Fruit fly (Drosophila melanogaster) whole organism, embryonic: ENCODE data around the gene CG8034.

Source experiments
- CG10543 ChIP-seq: fragments of 200-800 bp; sonication (Bioruptor generic); optimal IDR thresholded peaks from 3 replicates; lab custom pipeline; 2017; ENCODE audit warnings: missing biosample characterization, mild to moderate bottlenecking, missing genetic modification characterization, moderate library complexity
- CG11085 ChIP-seq: fragments of 200-800 bp; sonication (Bioruptor generic); IDR thresholded peaks from 2 replicates; pipeline ENCODE4 v1.3.6; 2022; ENCODE audit warnings: missing biosample characterization, missing genetic modification characterization
- CG12104 ChIP-seq: fragments of 200-800 bp; sonication (Bioruptor generic); optimal IDR thresholded peaks from 3 replicates; lab custom pipeline; 2016; ENCODE audit warnings: missing biosample characterization, missing genetic modification characterization
- CG13424 ChIP-seq: fragments of 200-800 bp; sonication (Bioruptor generic); optimal IDR thresholded peaks from 2 replicates; lab custom pipeline; 2019; ENCODE audit warnings: missing biosample characterization, mild to moderate bottlenecking, missing genetic modification characterization, moderate library complexity
- CG18262 ChIP-seq: fragments of 200-800 bp; optimal IDR thresholded peaks from 3 replicates; lab custom pipeline; 2019; ENCODE audit warnings: missing biosample characterization, mild to moderate bottlenecking, missing genetic modification characterization, moderate library complexity
- CG18619 ChIP-seq: fragments of 200-800 bp; sonication (Bioruptor generic); optimal IDR thresholded peaks from 3 replicates; lab custom pipeline; 2017; ENCODE audit warnings: missing biosample characterization, mild to moderate bottlenecking, missing genetic modification characterization
- CG30403 ChIP-seq: fragments of 200-800 bp; sonication (Bioruptor generic); optimal IDR thresholded peaks from 3 replicates; lab custom pipeline; 2016; ENCODE audit warnings: missing biosample characterization, missing genetic modification characterization
- CG31441 ChIP-seq: fragments of 200-800 bp; sonication (Bioruptor generic); IDR thresholded peaks from 2 replicates; pipeline ENCODE4 v1.3.6; 2022; ENCODE audit warnings: missing biosample characterization, missing genetic modification characterization
- CG3281 ChIP-seq: fragments of 200-800 bp; sonication (Bioruptor generic); optimal IDR thresholded peaks from 3 replicates; lab custom pipeline; 2017; ENCODE audit warnings: missing biosample characterization, mild to moderate bottlenecking, missing genetic modification characterization
- CG43689 ChIP-seq: fragments of 200-800 bp; sonication (Bioruptor generic); IDR thresholded peaks from 2 replicates; pipeline ENCODE4 v1.3.6; 2022; ENCODE audit warnings: missing biosample characterization, missing genetic modification characterization
- CG5245 ChIP-seq: fragments of 200-800 bp; sonication (Bioruptor generic); optimal IDR thresholded peaks from 3 replicates; lab custom pipeline; 2016; ENCODE audit warnings: missing biosample characterization, missing genetic modification characterization
- CG6254 ChIP-seq: fragments of 200-800 bp; sonication (Bioruptor generic); optimal IDR thresholded peaks from 3 replicates; lab custom pipeline; 2017; ENCODE audit warnings: mild to moderate bottlenecking, missing biosample characterization, missing genetic modification reagents, missing genetic modification characterization
- CG6272 ChIP-seq: fragments of 200-800 bp; sonication (Bioruptor generic); IDR thresholded peaks from 2 replicates; pipeline ENCODE4 v1.3.6; 2022; ENCODE audit warnings: missing biosample characterization, missing genetic modification characterization
- CG6654 ChIP-seq: fragments of 200-800 bp; sonication (Bioruptor generic); optimal IDR thresholded peaks from 2 replicates; lab custom pipeline; 2017; ENCODE audit warnings: missing biosample characterization, mild to moderate bottlenecking, missing genetic modification characterization
- CG6765 ChIP-seq: fragments of 200-800 bp; sonication (Bioruptor generic); optimal IDR thresholded peaks from 3 replicates; lab custom pipeline; 2017; ENCODE audit warnings: missing biosample characterization, mild to moderate bottlenecking, missing genetic modification characterization
- CG6813 ChIP-seq: fragments of 200-800 bp; sonication (Bioruptor generic); optimal IDR thresholded peaks from 2 replicates; lab custom pipeline; 2017; ENCODE audit warnings: missing biosample characterization, missing genetic modification characterization, mild to moderate bottlenecking, moderate library complexity, missing genetic modification reagents
- CG7271 ChIP-seq: fragments of 200-800 bp; sonication (Bioruptor generic); optimal IDR thresholded peaks from 2 replicates; lab custom pipeline; 2018; ENCODE audit warnings: missing biosample characterization, mild to moderate bottlenecking, missing genetic modification characterization, moderate library complexity
- CG8478 ChIP-seq: fragments of >200 bp; optimal IDR thresholded peaks from 2 replicates; lab custom pipeline; 2018
- CG8944 ChIP-seq: fragments of 200-800 bp; sonication (Bioruptor generic); optimal IDR thresholded peaks from 3 replicates; lab custom pipeline; 2016; ENCODE audit warnings: missing biosample characterization, missing genetic modification characterization
- CG9727 ChIP-seq: fragments of 200-800 bp; sonication (Bioruptor generic); optimal IDR thresholded peaks from 3 replicates; lab custom pipeline; 2017; ENCODE audit warnings: missing biosample characterization, mild to moderate bottlenecking, missing genetic modification characterization
- CG9932 ChIP-seq: fragments of 200-800 bp; sonication (Bioruptor generic); IDR thresholded peaks from 2 replicates; pipeline ENCODE4 v1.3.6; 2022; ENCODE audit warnings: missing biosample characterization, missing genetic modification characterization
- Dek ChIP-seq: fragments of 200-800 bp; sonication (Bioruptor generic); optimal IDR thresholded peaks from 3 replicates; lab custom pipeline; 2019; ENCODE audit warnings: missing biosample characterization, mild to moderate bottlenecking, missing genetic modification characterization, moderate library complexity
- Doc3 ChIP-seq: fragments of 200-800 bp; sonication (Bioruptor generic); IDR thresholded peaks from 3 replicates; pipeline ENCODE4 v1.3.6; 2022; ENCODE audit warnings: missing biosample characterization, missing genetic modification characterization; ENCODE audit not compliant: partially characterized antibody
- Dref ChIP-seq: fragments of 200-800 bp; sonication (Bioruptor generic); IDR thresholded peaks from 2 replicates; pipeline ENCODE4 v1.3.6; 2022; ENCODE audit warnings: missing biosample characterization, missing genetic modification characterization
- Fer1 ChIP-seq: fragments of 200-800 bp; sonication (Bioruptor generic); optimal IDR thresholded peaks from 2 replicates; lab custom pipeline; 2017; ENCODE audit warnings: missing biosample characterization, mild to moderate bottlenecking, missing genetic modification characterization
- Fer2 ChIP-seq: fragments of 200-800 bp; sonication (Bioruptor generic); optimal IDR thresholded peaks from 2 replicates; lab custom pipeline; 2018; ENCODE audit warnings: missing biosample characterization, mild to moderate bottlenecking, missing genetic modification characterization, moderate library complexity
- HHEX ChIP-seq: fragments of 200-800 bp; sonication (Bioruptor generic); optimal IDR thresholded peaks from 3 replicates; lab custom pipeline; 2017; ENCODE audit warnings: missing biosample characterization, mild to moderate bottlenecking, missing genetic modification characterization, missing genetic modification reagents
- HLH54F ChIP-seq: fragments of 200-800 bp; sonication (Bioruptor generic); optimal IDR thresholded peaks from 3 replicates; lab custom pipeline; 2016; ENCODE audit warnings: missing biosample characterization, missing genetic modification characterization
- NC2β ChIP-seq: fragments of 200-800 bp; sonication (Bioruptor generic); optimal IDR thresholded peaks from 2 replicates; lab custom pipeline; 2016; ENCODE audit warnings: missing biosample characterization, missing genetic modification characterization
- Neu2 ChIP-seq: fragments of 200-800 bp; sonication (Bioruptor generic); optimal IDR thresholded peaks from 3 replicates; lab custom pipeline; 2016; ENCODE audit warnings: missing biosample characterization, missing genetic modification characterization, borderline replicate concordance
- Nf-YA ChIP-seq: fragments of 200-800 bp; sonication (Bioruptor generic); IDR thresholded peaks from 2 replicates; pipeline ENCODE4 v1.3.6; 2022; ENCODE audit warnings: missing biosample characterization, missing genetic modification characterization
- Sry-δ ChIP-seq: fragments of 200-800 bp; sonication (Bioruptor generic); optimal IDR thresholded peaks from 2 replicates; lab custom pipeline; 2016; ENCODE audit warnings: missing biosample characterization, missing genetic modification characterization
- al ChIP-seq: fragments of 200-800 bp; sonication (Bioruptor generic); IDR thresholded peaks from 2 replicates; pipeline ENCODE4 v1.3.6; 2022; ENCODE audit warnings: missing biosample characterization, missing genetic modification characterization
- bsh ChIP-seq, 2 experiments: fragments of 200-800 bp; sonication (Bioruptor generic); optimal IDR thresholded peaks; 2 replicates each; lab custom pipeline; 2017 to 2018; ENCODE audit warnings: mild to moderate bottlenecking in 2 of 2, missing biosample characterization in 2 of 2, missing genetic modification characterization in 2 of 2, moderate library complexity in 1 of 2
- chinmo ChIP-seq: fragments of 200-800 bp; sonication (Bioruptor generic); IDR thresholded peaks from 4 replicates; pipeline ENCODE4 v1.3.6; 2022; ENCODE audit warnings: missing biosample characterization, missing genetic modification characterization; ENCODE audit not compliant: partially characterized antibody
- croc ChIP-seq: fragments of 200-800 bp; sonication (Bioruptor generic); conservative IDR thresholded peaks from 3 replicates; pipeline ENCODE4 v1.3.6; 2022; ENCODE audit warnings: missing biosample characterization, missing genetic modification characterization
- disco-r ChIP-seq: fragments of 200-800 bp; sonication (Bioruptor generic); optimal IDR thresholded peaks from 2 replicates; lab custom pipeline; 2016; ENCODE audit warnings: missing biosample characterization, missing genetic modification characterization
- dysf ChIP-seq: fragments of 200-800 bp; sonication (Bioruptor generic); IDR thresholded peaks from 3 replicates; pipeline ENCODE4 v1.3.6; 2022; ENCODE audit warnings: missing biosample characterization, missing genetic modification characterization
- gcm2 ChIP-seq: fragments of 200-800 bp; sonication (Bioruptor generic); optimal IDR thresholded peaks from 2 replicates; lab custom pipeline; 2016; ENCODE audit warnings: missing biosample characterization, missing genetic modification characterization
- grau ChIP-seq: fragments of 200-800 bp; optimal IDR thresholded peaks from 3 replicates; lab custom pipeline; 2019; ENCODE audit warnings: missing biosample characterization, mild to moderate bottlenecking, missing genetic modification characterization, moderate library complexity
- grn ChIP-seq: fragments of 200-800 bp; sonication (Bioruptor generic); optimal IDR thresholded peaks from 3 replicates; lab custom pipeline; 2017; ENCODE audit warnings: missing biosample characterization, missing genetic modification characterization
- hth ChIP-seq: fragments of >200 bp; optimal IDR thresholded peaks from 2 replicates; lab custom pipeline; 2017; ENCODE audit warnings: inconsistent platforms
- ind ChIP-seq: fragments of 200-800 bp; sonication (Bioruptor generic); optimal IDR thresholded peaks from 3 replicates; lab custom pipeline; 2016; ENCODE audit warnings: missing biosample characterization, missing genetic modification characterization
- jigr1 ChIP-seq: fragments of 200-800 bp; sonication (Bioruptor generic); IDR thresholded peaks from 3 replicates; pipeline ENCODE4 v1.3.6; 2022; ENCODE audit warnings: missing biosample characterization, missing genetic modification characterization
- lab ChIP-seq: fragments of 200-800 bp; sonication (Bioruptor generic); optimal IDR thresholded peaks from 3 replicates; lab custom pipeline; 2017; ENCODE audit warnings: missing biosample characterization, missing genetic modification characterization, mild to moderate bottlenecking, moderate library complexity, missing genetic modification reagents
- maf-S ChIP-seq: fragments of 200-800 bp; sonication (Bioruptor generic); optimal IDR thresholded peaks from 2 replicates; lab custom pipeline; 2016; ENCODE audit warnings: missing biosample characterization, missing genetic modification characterization
- peb ChIP-seq: fragments of 200-800 bp; sonication (Bioruptor generic); IDR thresholded peaks from 2 replicates; pipeline ENCODE4 v1.3.6; 2022; ENCODE audit warnings: missing biosample characterization, missing genetic modification characterization
- pros ChIP-seq: fragments of 200-800 bp; sonication (Bioruptor generic); optimal IDR thresholded peaks from 3 replicates; lab custom pipeline; 2019; ENCODE audit warnings: missing biosample characterization, mild to moderate bottlenecking, missing genetic modification characterization, moderate library complexity
- rib ChIP-seq: fragments of 200-800 bp; sonication (Bioruptor generic); IDR thresholded peaks from 2 replicates; pipeline ENCODE4 v1.3.6; 2022; ENCODE audit warnings: missing biosample characterization, missing genetic modification characterization
- tap ChIP-seq: fragments of 200-800 bp; optimal IDR thresholded peaks from 3 replicates; lab custom pipeline; 2019; ENCODE audit warnings: missing biosample characterization, mild to moderate bottlenecking, missing genetic modification characterization, moderate library complexity
- toy ChIP-seq: fragments of 200-800 bp; sonication (Bioruptor generic); IDR thresholded peaks from 2 replicates; pipeline ENCODE4 v1.3.6; 2022; ENCODE audit warnings: missing biosample characterization, missing genetic modification characterization
- unpg ChIP-seq: fragments of 200-800 bp; sonication (Bioruptor generic); optimal IDR thresholded peaks from 3 replicates; lab custom pipeline; 2018; ENCODE audit warnings: missing biosample characterization, mild to moderate bottlenecking, missing genetic modification characterization, moderate library complexity

Gene CG8034

DNA sequence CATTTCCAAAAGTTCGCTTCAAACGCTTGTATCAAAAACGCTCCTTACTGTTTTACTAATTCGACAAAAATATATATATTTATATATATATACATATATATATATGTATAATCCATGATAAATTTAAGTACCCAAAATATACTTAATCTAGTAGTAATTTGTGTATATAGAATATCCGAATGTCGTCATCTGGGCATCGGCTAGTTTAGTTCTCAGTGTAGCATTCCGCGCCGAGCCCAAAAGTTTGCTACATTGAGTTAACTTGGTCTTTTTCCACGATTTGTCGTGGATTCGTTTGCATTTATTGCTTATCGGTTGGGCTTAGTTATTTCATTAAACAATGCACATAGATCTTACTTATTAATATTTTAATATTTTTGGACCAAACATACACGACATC, 16.7 kb downstream of the CG8034 start (continued):
- TF ChIP-seq CG10543 (GFP tag; lab: Kevin White, UChicago) (no peak), CG18619 (GFP tag; lab: Kevin White, UChicago) (no peak), NC2β (GFP tag; lab: Kevin White, UChicago) (no peak), peb (GFP tag; lab: Robert Waterston, UW) (no peak), CG7271 (no peak), dysf (GFP tag; lab: Robert Waterston, UW) (peak; percentile 13; the same call in 1 of the 3 replicates), CG3281 (GFP tag; lab: Kevin White, UChicago) (peak; percentile 22), CG6813 (GFP tag; lab: Kevin White, UChicago) (peak; percentile 37), CG5245 (GFP tag; lab: Kevin White, UChicago) (no peak), rib (GFP tag; lab: Robert Waterston, UW) (no peak), CG9727 (GFP tag; lab: Kevin White, UChicago) (no peak), CG18262 (tag; lab: Kevin White, UChicago) (peak; percentile 18), CG31441 (GFP tag; lab: Robert Waterston, UW) (peak; percentile 38; the same call in 1 of the 2 replicates), tap (tag; lab: Kevin White, UChicago) (no peak), chinmo (GFP tag; lab: Robert Waterston, UW) (no peak), unpg (peak; percentile 53), bsh (GFP tag; optimal IDR thresholded peaks at IDR 0.05; lab: Kevin White, UChicago) (peak in 1 of 2 experiments; percentile 42), CG43689 (GFP tag; lab: Robert Waterston, UW) (no peak), Dek (tag; lab: Kevin White, UChicago) (no peak), CG30403 (GFP tag; lab: Kevin White, UChicago) (peak; percentile 8), hth (lab: Kevin White, UChicago) (no peak), grau (tag; lab: Kevin White, UChicago) (peak; percentile 26), al (GFP tag; lab: Robert Waterston, UW) (no peak), HLH54F (GFP tag; lab: Kevin White, UChicago) (no peak), Fer2 (no peak), CG11085 (GFP tag; lab: Robert Waterston, UW) (0 out of 2 replicates have a peak, but pooled peaks have one; percentile 33), CG6654 (GFP tag; lab: Kevin White, UChicago) (no peak), CG13424 (peak; percentile 6), jigr1 (GFP tag; lab: Robert Waterston, UW) (no peak), CG6254 (GFP tag; lab: Kevin White, UChicago) (peak; percentile 9), CG9932 (GFP tag; lab: Robert Waterston, UW) (peak; percentile 34; the same call in 1 of the 2 replicates), CG8478 (lab: Kevin White, UChicago) (no peak), toy (GFP tag; lab: Robert Waterston, UW) (no peak), CG6272 (GFP tag; lab: Robert Waterston, UW) (no peak), croc (GFP tag; lab: Robert Waterston, UW) (no peak), CG8944 (no peak), ind (GFP tag; lab: Kevin White, UChicago) (peak; percentile 46), Sry-δ (GFP tag; lab: Kevin White, UChicago) (no peak), CG6765 (GFP tag; lab: Kevin White, UChicago) (no peak), grn (GFP tag; lab: Kevin White, UChicago) (no peak), Neu2 (GFP tag; lab: Kevin White, UChicago) (no peak), maf-S (no peak), pros (GFP tag; lab: Kevin White, UChicago) (no peak), HHEX (GFP tag; lab: Kevin White, UChicago) (peak; percentile 45), gcm2 (no peak), Nf-YA (no peak), disco-r (GFP tag; lab: Kevin White, UChicago) (no peak), CG12104 (GFP tag; lab: Kevin White, UChicago) (no peak), lab (GFP tag; lab: Kevin White, UChicago) (peak; percentile 37), Dref (no peak), Fer1 (peak; percentile 3), Doc3 (GFP tag; lab: Robert Waterston, UW) (no peak)
